Worm (Caenorhabditis elegans): ENCODE results near the gene T05C12.4.

ce11 chrII:8181437-8181836, 1.3 kb upstream of the T05C12.4 start, which contains the start of gene dylt-3:
- TF ChIP-seq C08G9.2 (tag; optimal IDR thresholded peaks at IDR 0.05) (no peak), ceh-22 (tag; optimal IDR thresholded peaks at IDR 0.05) (no peak), ahr-1 (tag; optimal IDR thresholded peaks at IDR 0.05) (no peak), ceh-30 (tag; optimal IDR thresholded peaks at IDR 0.05) (no peak), ama-1 (optimal IDR thresholded peaks at IDR 0.05) (no peak), dve-1 (tag; optimal IDR thresholded peaks at IDR 0.05) (no peak), unc-55 (GFP tag; optimal IDR thresholded peaks at IDR 0.05) (no peak), hlh-15 (tag; optimal IDR thresholded peaks at IDR 0.05) (no peak), sox-4 (tag; optimal IDR thresholded peaks at IDR 0.05) (no peak), nhr-11 (tag; optimal IDR thresholded peaks at IDR 0.05) (no peak), syd-9 (tag; optimal IDR thresholded peaks at IDR 0.05) (no peak), hlh-30 (tag; optimal IDR thresholded peaks at IDR 0.05; ENCODE audit: insufficient read depth) (no peak), elt-2 (tag; optimal IDR thresholded peaks at IDR 0.05) (no peak)

Measured in whole organism, late embryonic.